Fruit fly (Drosophila melanogaster) whole organism, pupa: ENCODE results near the gene CycC.

Source experiments
- CG13204 ChIP-seq: fragments of 200-800 bp; sonication (Bioruptor generic); optimal IDR thresholded peaks from 2 replicates; lab custom pipeline; 2018; ENCODE audit warnings: missing biosample characterization, mild to moderate bottlenecking, missing genetic modification characterization, moderate library complexity
- CG32121 ChIP-seq: fragments of 200-800 bp; sonication (Bioruptor generic); IDR thresholded peaks from 2 replicates; pipeline ENCODE4 v1.3.6; 2022; ENCODE audit warnings: missing biosample characterization, missing genetic modification characterization
- CG34367 ChIP-seq: fragments of 200-800 bp; sonication (Bioruptor generic); optimal IDR thresholded peaks from 2 replicates; lab custom pipeline; 2018; ENCODE audit warnings: missing biosample characterization, mild to moderate bottlenecking, missing genetic modification characterization
- Snoo ChIP-seq: fragments of 200-800 bp; sonication (Bioruptor generic); optimal IDR thresholded peaks from 3 replicates; lab custom pipeline; 2017; ENCODE audit warnings: missing biosample characterization, mild to moderate bottlenecking, missing genetic modification characterization, inconsistent platforms
- rn ChIP-seq: fragments of 200-800 bp; sonication (Bioruptor generic); IDR thresholded peaks from 2 replicates; pipeline ENCODE4 v1.3.6; 2022; ENCODE audit warnings: missing biosample characterization, missing genetic modification characterization

DNA sequence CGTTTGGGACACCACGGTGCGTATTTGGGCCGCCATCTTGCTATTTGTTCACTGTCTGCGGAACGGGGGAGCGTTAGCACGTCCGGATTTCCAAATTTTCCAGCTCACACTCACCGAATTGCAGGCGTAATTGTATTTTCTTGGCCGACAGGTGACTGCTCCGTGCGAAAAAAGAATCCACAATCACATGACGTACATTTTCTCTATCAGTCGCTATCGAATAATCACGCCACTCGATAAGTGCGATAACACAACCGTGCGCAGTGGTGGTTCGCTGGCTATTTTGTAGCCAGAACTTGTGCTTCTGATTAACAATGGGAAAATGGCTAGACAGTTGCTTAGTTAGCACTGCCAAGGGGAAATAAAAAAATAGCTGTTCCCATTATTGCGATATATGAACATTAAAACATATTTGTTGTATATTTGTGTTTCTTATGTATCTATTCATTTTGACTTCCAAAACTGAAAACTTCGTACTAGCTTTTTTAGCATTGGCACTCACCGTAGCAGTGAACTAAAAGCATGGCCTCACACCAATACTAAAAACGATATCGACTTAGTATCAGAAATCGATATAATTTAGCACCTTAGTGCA is 13.9 kb upstream of the CycC start, which contains the start of gene VhaPPA1-1:
- TF ChIP-seq CG13204 (no peak), CG34367 (no peak), rn (GFP tag; lab: Robert Waterston, UW) (no peak), Snoo (tag; lab: Kevin White, UChicago) (no peak), CG32121 (GFP tag; lab: Robert Waterston, UW) (no peak; the same call in 1 of the 2 replicates)
